Fruit fly (Drosophila melanogaster) whole organism, embryonic: Measurements from ENCODE around the gene CG13947.

Experiments
- CG1024 ChIP-seq: fragments of 200-800 bp; sonication (Bioruptor generic); IDR thresholded peaks from 2 replicates; pipeline ENCODE4 v1.3.6; 2022; ENCODE audit warnings: missing biosample characterization, missing genetic modification characterization
- CG11560 ChIP-seq: fragments of 200-800 bp; sonication (Bioruptor generic); IDR thresholded peaks from 3 replicates; pipeline ENCODE4 v1.3.6; 2022; ENCODE audit warnings: missing biosample characterization, missing genetic modification characterization
- CG13123 ChIP-seq: fragments of 200-800 bp; sonication (Bioruptor generic); optimal IDR thresholded peaks from 2 replicates; lab custom pipeline; 2016; ENCODE audit warnings: missing biosample characterization, missing genetic modification characterization
- CG13624 ChIP-seq: fragments of 200-800 bp; sonication (Bioruptor generic); optimal IDR thresholded peaks from 2 replicates; lab custom pipeline; 2016; ENCODE audit warnings: missing biosample characterization, missing genetic modification characterization
- CG1792 ChIP-seq: fragments of 200-800 bp; sonication (Bioruptor generic); optimal IDR thresholded peaks from 2 replicates; lab custom pipeline; 2016; ENCODE audit warnings: missing biosample characterization, missing genetic modification characterization
- CG1832 ChIP-seq: fragments of 200-800 bp; sonication (Bioruptor generic); optimal IDR thresholded peaks from 2 replicates; lab custom pipeline; 2017; ENCODE audit warnings: missing biosample characterization, mild to moderate bottlenecking, missing genetic modification characterization, inconsistent platforms
- CG31441 ChIP-seq: fragments of 200-800 bp; sonication (Bioruptor generic); IDR thresholded peaks from 2 replicates; pipeline ENCODE4 v1.3.6; 2022; ENCODE audit warnings: missing biosample characterization, missing genetic modification characterization
- CG3838 ChIP-seq: fragments of 200-800 bp; sonication (Bioruptor generic); optimal IDR thresholded peaks from 3 replicates; lab custom pipeline; 2016; ENCODE audit warnings: missing biosample characterization, missing genetic modification characterization
- CG4854 ChIP-seq: fragments of 200-800 bp; sonication (Bioruptor generic); optimal IDR thresholded peaks from 2 replicates; lab custom pipeline; 2016; ENCODE audit warnings: missing biosample characterization, missing genetic modification characterization, inconsistent platforms
- CG5953 ChIP-seq: fragments of 200-800 bp; sonication (Bioruptor generic); IDR thresholded peaks from 2 replicates; pipeline ENCODE4 v1.3.6; 2022; ENCODE audit warnings: missing biosample characterization, missing genetic modification characterization
- CG8089 ChIP-seq: fragments of 200-800 bp; sonication (Bioruptor generic); optimal IDR thresholded peaks from 3 replicates; lab custom pipeline; 2016; ENCODE audit warnings: missing biosample characterization, missing genetic modification characterization
- CG9932 ChIP-seq: fragments of 200-800 bp; sonication (Bioruptor generic); IDR thresholded peaks from 2 replicates; pipeline ENCODE4 v1.3.6; 2022; ENCODE audit warnings: missing biosample characterization, missing genetic modification characterization
- Dip2 ChIP-seq: fragments of 200-800 bp; sonication (Bioruptor generic); IDR thresholded peaks from 2 replicates; pipeline ENCODE4 v1.3.6; 2022; ENCODE audit warnings: missing biosample characterization, missing genetic modification characterization
- Dip3 ChIP-seq: fragments of 200-800 bp; sonication (Bioruptor generic); optimal IDR thresholded peaks from 3 replicates; lab custom pipeline; 2016; ENCODE audit warnings: missing biosample characterization, missing genetic modification characterization
- Doc3 ChIP-seq: fragments of 200-800 bp; sonication (Bioruptor generic); IDR thresholded peaks from 3 replicates; pipeline ENCODE4 v1.3.6; 2022; ENCODE audit warnings: missing biosample characterization, missing genetic modification characterization; ENCODE audit not compliant: partially characterized antibody
- Drgx ChIP-seq: fragments of 200-800 bp; sonication (Bioruptor generic); IDR thresholded peaks from 2 replicates; pipeline ENCODE4 v1.3.6; 2022; ENCODE audit warnings: missing biosample characterization, missing genetic modification characterization
- H15 ChIP-seq: fragments of 200-800 bp; sonication (Bioruptor generic); IDR thresholded peaks from 3 replicates; pipeline ENCODE4 v1.3.6; 2022; ENCODE audit warnings: missing biosample characterization, missing genetic modification characterization
- Hr39 ChIP-seq: fragments of >200 bp; optimal IDR thresholded peaks from 2 replicates; lab custom pipeline; 2017
- Hr51 ChIP-seq, 2 experiments: fragments of 200-800 bp; sonication (Bioruptor generic); optimal IDR thresholded peaks; 2 replicates in 1 of 2; 3 replicates in 1 of 2; lab custom pipeline; 2016 to 2018; ENCODE audit warnings: missing biosample characterization in 2 of 2, missing genetic modification characterization in 2 of 2, mild to moderate bottlenecking in 1 of 2, moderate library complexity in 1 of 2
- Hr78 ChIP-seq, 2 experiments: fragments of 200-800 bp in 1 of 2; fragments of >200 bp in 1 of 2; sonication (Bioruptor generic) in 1 of 2; optimal IDR thresholded peaks; 2 replicates each; lab custom pipeline; 2017 to 2019; ENCODE audit warnings: missing biosample characterization in 2 of 2, missing genetic modification characterization in 2 of 2, mild to moderate bottlenecking in 1 of 2, moderate library complexity in 1 of 2
- Max ChIP-seq: fragments of 200-800 bp; sonication (Bioruptor generic); optimal IDR thresholded peaks from 2 replicates; lab custom pipeline; 2016; ENCODE audit warnings: missing biosample characterization, mild to moderate bottlenecking, missing genetic modification characterization
- Nf-YB ChIP-seq: fragments of 200-800 bp; sonication (Bioruptor generic); optimal IDR thresholded peaks from 3 replicates; lab custom pipeline; 2019; ENCODE audit warnings: missing biosample characterization, mild to moderate bottlenecking, missing genetic modification characterization, moderate library complexity
- Sry-δ ChIP-seq: fragments of 200-800 bp; sonication (Bioruptor generic); optimal IDR thresholded peaks from 2 replicates; lab custom pipeline; 2016; ENCODE audit warnings: missing biosample characterization, missing genetic modification characterization
- Usf ChIP-seq: fragments of 200-800 bp; sonication (Bioruptor generic); optimal IDR thresholded peaks from 2 replicates; lab custom pipeline; 2017; ENCODE audit warnings: missing genotype, missing biosample characterization, missing genetic modification characterization
- chinmo ChIP-seq: fragments of 200-800 bp; sonication (Bioruptor generic); IDR thresholded peaks from 4 replicates; pipeline ENCODE4 v1.3.6; 2022; ENCODE audit warnings: missing biosample characterization, missing genetic modification characterization; ENCODE audit not compliant: partially characterized antibody
- crol ChIP-seq: fragments of 200-800 bp; sonication (Bioruptor generic); IDR thresholded peaks from 2 replicates; pipeline ENCODE4 v1.3.6; 2022; ENCODE audit warnings: missing biosample characterization, missing genetic modification characterization
- emc ChIP-seq: fragments of 200-800 bp; sonication (Bioruptor generic); optimal IDR thresholded peaks from 2 replicates; lab custom pipeline; 2016; ENCODE audit warnings: missing biosample characterization, missing genetic modification characterization
- gcm ChIP-seq: fragments of 200-800 bp; sonication (Bioruptor generic); optimal IDR thresholded peaks from 2 replicates; lab custom pipeline; 2019; ENCODE audit warnings: missing biosample characterization, mild to moderate bottlenecking, missing genetic modification characterization, moderate library complexity
- lab ChIP-seq: fragments of 200-800 bp; sonication (Bioruptor generic); optimal IDR thresholded peaks from 3 replicates; lab custom pipeline; 2017; ENCODE audit warnings: missing biosample characterization, missing genetic modification characterization, mild to moderate bottlenecking, moderate library complexity, missing genetic modification reagents
- pan ChIP-seq, 4 experiments: fragments of >200 bp in 3 of 4; fragments of 200-800 bp in 1 of 4; sonication (Bioruptor generic) in 1 of 4; optimal IDR thresholded peaks in 3 of 4; IDR thresholded peaks in 1 of 4; 2 replicates each; pipeline versions ENCODE4 v1.3.6 to Lab custom; 2017 to 2022; ENCODE audit warnings: missing biosample characterization in 2 of 4, missing genetic modification characterization in 2 of 4, mixed read lengths in 1 of 4
- salm ChIP-seq: fragments of 200-800 bp; sonication (Bioruptor generic); optimal IDR thresholded peaks from 2 replicates; lab custom pipeline; 2018; ENCODE audit warnings: missing biosample characterization, mild to moderate bottlenecking, missing genetic modification characterization
- shn ChIP-seq: fragments of 200-800 bp; sonication (Bioruptor generic); optimal IDR thresholded peaks from 3 replicates; lab custom pipeline; 2016; ENCODE audit warnings: missing biosample characterization, missing genetic modification characterization
- tx ChIP-seq: fragments of 200-800 bp; sonication (Bioruptor generic); optimal IDR thresholded peaks from 2 replicates; lab custom pipeline; 2016; ENCODE audit warnings: missing biosample characterization, missing genetic modification characterization
- vvl ChIP-seq: fragments of 200-800 bp; sonication (Bioruptor generic); IDR thresholded peaks from 2 replicates; pipeline ENCODE4 v1.3.6; 2022; ENCODE audit warnings: missing biosample characterization, missing genetic modification characterization

CG13947 gene

dm6 chr2L:779123-779584, at the start of gene CG13947:
CG13947 (plus strand) TSS chr2L:779173.
- TF ChIP-seq CG11560 (tag; lab: Robert Waterston, UW) (peak; percentile 11; the same call in 1 of the 3 replicates), Hr39 (lab: Kevin White, UChicago) (peak; percentile 96), Dip2 (GFP tag; lab: Robert Waterston, UW) (no peak)

dm6 chr2L:732105-732504, 46.9 kb upstream of the CG13947 start:
- TF ChIP-seq Sry-δ (GFP tag; lab: Kevin White, UChicago) (no peak), emc (no peak), Max (GFP tag; lab: Kevin White, UChicago) (no peak), Hr51 (GFP tag; optimal IDR thresholded peaks at IDR 0.05; lab: Kevin White, UChicago) (no peak), CG1024 (GFP tag; lab: Robert Waterston, UW) (no peak), CG5953 (GFP tag; lab: Robert Waterston, UW) (no peak), Usf (GFP tag; lab: Kevin White, UChicago) (no peak), CG1792 (GFP tag; lab: Kevin White, UChicago) (no peak), Doc3 (no peak), CG13624 (GFP tag; lab: Kevin White, UChicago) (no peak), CG31441 (GFP tag; lab: Robert Waterston, UW) (no peak), gcm (GFP tag; lab: Kevin White, UChicago) (no peak)

- no peak for TF ChIP-seq CG3838
- no peak for TF ChIP-seq tx
- no peak for TF ChIP-seq CG1832 (GFP tag; lab: Kevin White, UChicago)
- TF ChIP-seq pan (optimal IDR thresholded peaks at IDR 0.05; lab: Kevin White, UChicago) = no peak
- no peak for TF ChIP-seq pan (GFP tag; optimal IDR thresholded peaks at IDR 0.05 in 1 of 2, IDR thresholded peaks at IDR 0.05 in 1 of 2)
- no peak for TF ChIP-seq CG13123
- TF ChIP-seq salm (tag; lab: Kevin White, UChicago) = no peak
- TF ChIP-seq Drgx (GFP tag; lab: Robert Waterston, UW) = peak; percentile 66
- no peak for TF ChIP-seq CG4854 (GFP tag; lab: Kevin White, UChicago)
These were observed 44.9 kb upstream of the CG13947 start for dm6 chr2L:734120-734519.

- no peak for TF ChIP-seq Nf-YB (GFP tag; lab: Kevin White, UChicago)
- TF ChIP-seq CG9932 (GFP tag; lab: Robert Waterston, UW) = no peak
- TF ChIP-seq Dip3 (GFP tag; lab: Kevin White, UChicago) = no peak
- TF ChIP-seq chinmo = 0 out of 4 replicates have a peak, but pooled peaks have one; percentile 19
- peak; percentile 77 for TF ChIP-seq crol (GFP tag; lab: Robert Waterston, UW)
- no peak for TF ChIP-seq CG8089 (GFP tag; lab: Kevin White, UChicago)
- 0 out of 3 replicates have a peak, but pooled peaks have one; percentile 25 for TF ChIP-seq H15 (GFP tag; lab: Robert Waterston, UW)
- TF ChIP-seq Drgx (GFP tag; lab: Robert Waterston, UW) = 0 out of 2 replicates have a peak, but pooled peaks have one; percentile 25
- no peak for TF ChIP-seq pan (optimal IDR thresholded peaks at IDR 0.05; lab: Kevin White, UChicago)
- TF ChIP-seq pan (GFP tag; optimal IDR thresholded peaks at IDR 0.05 in 1 of 2, IDR thresholded peaks at IDR 0.05 in 1 of 2) = peak in 1 of 2 experiments; percentile 30
- TF ChIP-seq Hr39 (lab: Kevin White, UChicago) = peak; percentile 57
- peak in 1 of 2 experiments; percentile 7 for TF ChIP-seq Hr78 (GFP tag; optimal IDR thresholded peaks at IDR 0.05; lab: Kevin White, UChicago)
- 0 out of 2 replicates have a peak, but pooled peaks have one; percentile 15 for TF ChIP-seq vvl
- no peak for TF ChIP-seq shn (GFP tag; lab: Kevin White, UChicago)
- no peak for TF ChIP-seq lab (GFP tag; lab: Kevin White, UChicago)
These were observed 43.2 kb upstream of the CG13947 start for dm6 chr2L:735772-736171.
